Fruit fly (Drosophila melanogaster) whole organism, pupa: Measurements from ENCODE around the gene CG4586.

Experiments
- CG10348 ChIP-seq: fragments of 200-800 bp; sonication (Bioruptor generic); IDR thresholded peaks from 2 replicates; pipeline ENCODE4 v1.3.6; 2022; ENCODE audit warnings: missing biosample characterization, missing genetic modification characterization
- CG12605 ChIP-seq: fragments of 200-800 bp; sonication (Bioruptor generic); IDR thresholded peaks from 2 replicates; pipeline ENCODE4 v1.3.6; 2022; ENCODE audit warnings: missing biosample characterization, missing genetic modification characterization
- CG13204 ChIP-seq: fragments of 200-800 bp; sonication (Bioruptor generic); optimal IDR thresholded peaks from 2 replicates; lab custom pipeline; 2018; ENCODE audit warnings: missing biosample characterization, mild to moderate bottlenecking, missing genetic modification characterization, moderate library complexity
- CG14655 ChIP-seq: fragments of 200-800 bp; sonication (Bioruptor generic); optimal IDR thresholded peaks from 3 replicates; lab custom pipeline; 2017; ENCODE audit warnings: mild to moderate bottlenecking, missing biosample characterization, missing genetic modification reagents, missing genetic modification characterization
- CG15710 ChIP-seq: fragments of 200-800 bp; sonication (Bioruptor generic); optimal IDR thresholded peaks from 2 replicates; lab custom pipeline; 2018; ENCODE audit warnings: missing biosample characterization, mild to moderate bottlenecking, missing genetic modification characterization, moderate library complexity
- CG17806 ChIP-seq: fragments of 200-800 bp; sonication (Bioruptor generic); optimal IDR thresholded peaks from 2 replicates; lab custom pipeline; 2018; ENCODE audit warnings: missing biosample characterization, mild to moderate bottlenecking, missing genetic modification characterization, moderate library complexity
- CG32121 ChIP-seq: fragments of 200-800 bp; sonication (Bioruptor generic); IDR thresholded peaks from 2 replicates; pipeline ENCODE4 v1.3.6; 2022; ENCODE audit warnings: missing biosample characterization, missing genetic modification characterization
- CG34367 ChIP-seq: fragments of 200-800 bp; sonication (Bioruptor generic); optimal IDR thresholded peaks from 2 replicates; lab custom pipeline; 2018; ENCODE audit warnings: missing biosample characterization, mild to moderate bottlenecking, missing genetic modification characterization
- CG4496 ChIP-seq: fragments of 200-800 bp; sonication (Bioruptor generic); IDR thresholded peaks from 3 replicates; pipeline ENCODE4 v1.3.6; 2022; ENCODE audit warnings: missing biosample characterization, missing genetic modification characterization
- CG8159 ChIP-seq: fragments of 200-800 bp; sonication (Bioruptor generic); optimal IDR thresholded peaks from 3 replicates; lab custom pipeline; 2018; ENCODE audit warnings: missing biosample characterization, mild to moderate bottlenecking, missing genetic modification characterization, moderate library complexity
- CG8301 ChIP-seq: fragments of 200-800 bp; sonication (Bioruptor generic); optimal IDR thresholded peaks from 2 replicates; lab custom pipeline; 2018; ENCODE audit warnings: missing biosample characterization, mild to moderate bottlenecking, missing genetic modification characterization
- CG9948 ChIP-seq: fragments of 200-800 bp; sonication (Bioruptor generic); optimal IDR thresholded peaks from 2 replicates; lab custom pipeline; 2018; ENCODE audit warnings: missing biosample characterization, mild to moderate bottlenecking, missing genetic modification characterization, moderate library complexity
- D1 ChIP-seq: fragments of 200-800 bp; sonication (Bioruptor generic); optimal IDR thresholded peaks from 2 replicates; lab custom pipeline; 2018; ENCODE audit warnings: missing biosample characterization, mild to moderate bottlenecking, missing genetic modification characterization, moderate library complexity
- EcR ChIP-seq: fragments of 200-800 bp; sonication (Bioruptor generic); optimal IDR thresholded peaks from 3 replicates; lab custom pipeline; 2019; ENCODE audit warnings: missing biosample characterization, missing genetic modification characterization, mild to moderate bottlenecking, moderate library complexity, missing genetic modification reagents
- Ets98B ChIP-seq: fragments of 200-800 bp; sonication (Bioruptor generic); IDR thresholded peaks from 2 replicates; pipeline ENCODE4 v1.3.6; 2022; ENCODE audit warnings: missing biosample characterization, missing genetic modification characterization
- Pif1A ChIP-seq: fragments of 200-800 bp; sonication (Bioruptor generic); optimal IDR thresholded peaks from 3 replicates; lab custom pipeline; 2016; ENCODE audit warnings: missing biosample characterization, missing genetic modification characterization
- Pif1B ChIP-seq: fragments of 200-800 bp; sonication (Bioruptor generic); optimal IDR thresholded peaks from 3 replicates; lab custom pipeline; 2016; ENCODE audit warnings: missing biosample characterization, missing genetic modification characterization
- Snoo ChIP-seq: fragments of 200-800 bp; sonication (Bioruptor generic); optimal IDR thresholded peaks from 3 replicates; lab custom pipeline; 2017; ENCODE audit warnings: missing biosample characterization, mild to moderate bottlenecking, missing genetic modification characterization, inconsistent platforms
- fd96Ca ChIP-seq: fragments of 200-800 bp; sonication (Bioruptor generic); IDR thresholded peaks from 3 replicates; pipeline ENCODE4 v1.3.6; 2022; ENCODE audit warnings: missing biosample characterization, missing genetic modification characterization
- gl ChIP-seq: fragments of 200-800 bp; sonication (Bioruptor generic); optimal IDR thresholded peaks from 2 replicates; lab custom pipeline; 2018; ENCODE audit warnings: missing biosample characterization, mild to moderate bottlenecking, missing genetic modification characterization
- rn ChIP-seq: fragments of 200-800 bp; sonication (Bioruptor generic); IDR thresholded peaks from 2 replicates; pipeline ENCODE4 v1.3.6; 2022; ENCODE audit warnings: missing biosample characterization, missing genetic modification characterization

Gene CG4586

dm6 chrX:7008102-7009087 is 38.7 kb downstream of the CG4586 start:
- TF ChIP-seq CG8159 (tag; lab: Kevin White, UChicago) (peak; percentile 79), CG4496 (GFP tag; lab: Robert Waterston, UW) (peak; percentile 78), CG8301 (tag; lab: Kevin White, UChicago) (peak; percentile 73), D1 (tag; lab: Kevin White, UChicago) (no peak), Pif1A (GFP tag; lab: Kevin White, UChicago) (peak; percentile 66), Pif1B (GFP tag; lab: Kevin White, UChicago) (peak; percentile 9), fd96Ca (GFP tag; lab: Robert Waterston, UW) (peak; percentile 73; the same call in 2 of the 3 replicates), CG32121 (GFP tag; lab: Robert Waterston, UW) (peak; percentile 75; the same call in 1 of the 2 replicates), CG13204 (no peak), Snoo (peak; percentile 56), Ets98B (GFP tag; lab: Robert Waterston, UW) (peak; percentile 65), CG14655 (peak; percentile 77), CG12605 (GFP tag; lab: Robert Waterston, UW) (no peak; the same call in 1 of the 2 replicates), CG34367 (tag; lab: Kevin White, UChicago) (peak; percentile 66), rn (GFP tag; lab: Robert Waterston, UW) (peak; percentile 32; the same call in 1 of the 2 replicates), CG17806 (tag; lab: Kevin White, UChicago) (peak; percentile 69), CG10348 (0 out of 2 replicates have a peak, but pooled peaks have one; percentile 37), gl (tag; lab: Kevin White, UChicago) (peak; percentile 58), EcR (GFP tag; lab: Kevin White, UChicago) (peak; percentile 78), CG15710 (peak; percentile 76), CG9948 (peak; percentile 74)

DNA sequence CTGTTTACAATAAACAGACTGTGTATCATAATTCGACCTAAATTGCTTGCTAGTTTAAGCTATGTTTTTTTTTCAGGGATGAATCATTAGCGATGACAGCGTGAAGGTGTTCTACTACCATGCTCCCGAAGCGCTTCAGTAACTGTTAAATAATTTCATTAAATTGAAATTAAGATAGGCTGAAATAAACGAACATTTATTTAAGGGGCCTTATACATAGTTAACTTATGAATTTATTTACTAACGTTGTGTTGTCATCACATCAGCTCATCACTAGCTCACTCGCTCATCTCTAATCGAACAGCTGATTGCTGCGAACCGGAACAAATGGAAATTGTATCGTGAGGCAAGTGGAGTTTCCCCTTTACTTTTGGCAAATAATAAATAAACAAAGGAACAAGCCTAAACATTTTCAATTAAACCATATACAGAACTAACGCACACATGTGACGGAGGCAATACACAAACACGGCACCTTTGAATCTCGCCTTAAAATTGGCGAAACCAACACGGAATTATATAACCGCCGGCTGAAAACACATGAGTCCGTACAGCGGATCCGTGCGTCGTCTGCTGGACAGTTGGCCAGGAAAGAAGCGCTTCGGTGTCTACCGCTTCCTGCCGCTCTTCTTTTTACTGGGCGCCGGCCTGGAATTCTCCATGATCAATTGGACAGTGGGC is 41.5 kb downstream of the CG4586 start, which contains the start of the genes cm, sloth1 and sloth2:
TSS of gene cm (minus strand) at position 83 of the 681 bp plus-strand sequence.
TSS of gene sloth1 (plus strand) at position 295 of the 681 bp plus-strand sequence.
TSS of gene sloth2 (plus strand) at position 295 of the 681 bp plus-strand sequence.
- TF ChIP-seq CG10348 (no peak), CG8301 (tag; lab: Kevin White, UChicago) (peak; percentile 72), CG32121 (GFP tag; lab: Robert Waterston, UW) (peak; percentile 85), rn (GFP tag; lab: Robert Waterston, UW) (peak; percentile 34; the same call in 1 of the 2 replicates), CG13204 (peak; percentile 35), EcR (GFP tag; lab: Kevin White, UChicago) (no peak), CG34367 (tag; lab: Kevin White, UChicago) (peak; percentile 77), CG4496 (GFP tag; lab: Robert Waterston, UW) (peak; percentile 84), CG9948 (peak; percentile 64), D1 (tag; lab: Kevin White, UChicago) (no peak), Ets98B (GFP tag; lab: Robert Waterston, UW) (peak; percentile 78), fd96Ca (GFP tag; lab: Robert Waterston, UW) (peak; percentile 84), CG8159 (tag; lab: Kevin White, UChicago) (peak; percentile 76), CG15710 (peak; percentile 82), CG12605 (GFP tag; lab: Robert Waterston, UW) (peak; percentile 62; the same call in 1 of the 2 replicates), Pif1A (GFP tag; lab: Kevin White, UChicago) (peak; percentile 83), CG14655 (peak; percentile 75), Pif1B (GFP tag; lab: Kevin White, UChicago) (peak; percentile 80), CG17806 (tag; lab: Kevin White, UChicago) (peak; percentile 71), Snoo (peak; percentile 68), gl (tag; lab: Kevin White, UChicago) (peak; percentile 50)

- no peak for TF ChIP-seq D1 (tag; lab: Kevin White, UChicago)
- peak; percentile 93 for TF ChIP-seq rn (GFP tag; lab: Robert Waterston, UW)
- TF ChIP-seq Pif1A (GFP tag; lab: Kevin White, UChicago): peak; percentile 85
- peak; percentile 92 for TF ChIP-seq CG10348
- TF ChIP-seq CG9948: peak; percentile 82
- TF ChIP-seq fd96Ca (GFP tag; lab: Robert Waterston, UW): peak; percentile 91
- TF ChIP-seq CG34367 (tag; lab: Kevin White, UChicago): peak; percentile 87
- peak; percentile 75 for TF ChIP-seq Pif1B (GFP tag; lab: Kevin White, UChicago)
- no peak for TF ChIP-seq EcR (GFP tag; lab: Kevin White, UChicago)
- TF ChIP-seq CG4496 (GFP tag; lab: Robert Waterston, UW): peak; percentile 98
- peak; percentile 79 for TF ChIP-seq Snoo
- peak; percentile 31 for TF ChIP-seq gl (tag; lab: Kevin White, UChicago)
- TF ChIP-seq Ets98B (GFP tag; lab: Robert Waterston, UW): peak; percentile 98
- TF ChIP-seq CG8159 (tag; lab: Kevin White, UChicago): peak; percentile 97
- peak; percentile 84 for TF ChIP-seq CG15710
- peak; percentile 87 for TF ChIP-seq CG17806 (tag; lab: Kevin White, UChicago)
- TF ChIP-seq CG12605 (GFP tag; lab: Robert Waterston, UW): peak; percentile 97
- TF ChIP-seq CG13204: peak; percentile 15
- TF ChIP-seq CG14655: peak; percentile 90
- TF ChIP-seq CG8301 (tag; lab: Kevin White, UChicago): peak; percentile 91
- TF ChIP-seq CG32121 (GFP tag; lab: Robert Waterston, UW): peak; percentile 96
These were observed 43.8 kb downstream of the CG4586 start, which contains the start of the genes CG3032 and CG4593 for dm6 chrX:7013320-7014214. Gene CG3032 (minus strand): TSS chrX:7013881. Gene CG4593 (plus strand): TSS chrX:7013887.
